Fruit fly (Drosophila melanogaster) Kc167 (cell line): Measurements from ENCODE around the gene CG14823.

Experiments used
- Myc ChIP-seq: fragments of >200 bp; optimal IDR thresholded peaks from 2 replicates; lab custom pipeline; 2017; ENCODE audit warnings: missing external identifiers
- Sin3A ChIP-seq: fragments of >200 bp; optimal IDR thresholded peaks from 2 replicates; lab custom pipeline; 2018; ENCODE audit warnings: missing external identifiers
- h ChIP-seq: fragments of >200 bp; optimal IDR thresholded peaks from 3 replicates; lab custom pipeline; 2018; ENCODE audit warnings: missing external identifiers
- insv ChIP-seq: fragments of >200 bp; optimal IDR thresholded peaks from 3 replicates; lab custom pipeline; 2018; ENCODE audit warnings: missing external identifiers
- psq ChIP-seq: fragments of >200 bp; optimal IDR thresholded peaks from 2 replicates; lab custom pipeline; 2017; ENCODE audit warnings: missing external identifiers
- ttk ChIP-seq: sonication (Bioruptor generic); optimal IDR thresholded peaks from 2 replicates; lab custom pipeline; 2017; ENCODE audit warnings: missing external identifiers

Gene CG14823

dm6 chr3L:7088687-7089086 lies 22.6 kb downstream of the CG14823 start, which contains the start of gene Cpr65Eb:
Gene Cpr65Eb (minus strand): TSS chr3L:7088787.
- no peak for TF ChIP-seq Myc (lab: Kevin White, UChicago)

- TF ChIP-seq Sin3A (no peak), Myc (lab: Kevin White, UChicago) (no peak), ttk (lab: Kevin White, UChicago) (no peak), psq (lab: Kevin White, UChicago) (no peak), h (no peak), insv (lab: Kevin White, UChicago) (no peak)
These were observed 24.6 kb downstream of the CG14823 start for dm6 chr3L:7090764-7091163.

DNA sequence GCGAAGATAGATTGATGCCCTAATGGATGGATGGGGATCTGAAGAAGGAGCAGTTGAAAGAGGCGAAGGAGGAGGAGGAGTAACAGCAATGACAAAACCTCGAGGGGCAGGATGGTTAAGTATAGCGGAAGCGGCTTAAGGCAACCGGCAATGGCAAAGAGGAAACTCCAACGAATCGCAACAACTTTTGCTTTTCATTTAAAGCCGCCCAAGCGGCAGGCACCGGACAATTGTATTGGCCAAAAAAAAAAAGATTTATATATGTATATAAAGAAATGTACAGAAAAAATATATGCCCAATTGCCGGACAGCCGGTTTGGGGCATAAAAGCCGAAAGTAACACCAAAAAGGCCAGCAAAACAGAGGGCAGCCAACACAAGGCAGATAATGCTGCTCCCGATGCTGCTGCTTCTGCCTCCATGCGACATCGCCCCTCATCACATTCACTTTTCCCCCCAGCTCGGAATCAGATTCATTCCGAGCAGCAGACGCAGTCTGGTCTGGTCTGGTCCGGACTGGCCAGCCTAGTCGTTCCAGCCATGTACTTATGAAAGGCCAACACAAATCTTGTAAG lies 25.3 kb downstream of the CG14823 start:
- TF ChIP-seq Myc (lab: Kevin White, UChicago) (no peak), psq (lab: Kevin White, UChicago) (no peak), h (no peak), Sin3A (no peak), ttk (lab: Kevin White, UChicago) (no peak)

DNA sequence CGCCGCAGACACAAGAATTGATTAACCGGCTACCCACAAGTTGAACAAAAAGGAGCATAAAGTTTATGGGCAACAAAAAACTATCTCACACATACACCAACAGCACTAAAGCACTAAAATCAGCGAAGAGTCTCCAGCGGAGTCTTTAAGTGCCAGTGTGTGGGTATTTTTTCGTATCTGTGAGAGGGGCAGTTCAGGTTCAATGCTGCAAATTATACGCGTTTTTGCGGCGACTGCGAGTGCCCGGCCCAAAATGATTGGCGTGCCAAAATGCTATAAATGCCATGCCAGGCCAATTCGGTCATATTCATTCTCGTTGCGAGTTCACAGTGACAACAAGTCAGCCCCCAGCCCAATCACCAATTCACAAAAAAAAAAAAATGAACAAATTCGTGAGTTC lies 26.8 kb downstream of the CG14823 start, which contains the start of gene Cpr65Ec:
Gene Cpr65Ec, plus strand, starts transcription at position 301 of the 400 bp plus-strand sequence.
- TF ChIP-seq ttk (lab: Kevin White, UChicago) (no peak), insv (lab: Kevin White, UChicago) (no peak), h (no peak), Sin3A (no peak), Myc (lab: Kevin White, UChicago) (no peak), psq (lab: Kevin White, UChicago) (no peak)

DNA sequence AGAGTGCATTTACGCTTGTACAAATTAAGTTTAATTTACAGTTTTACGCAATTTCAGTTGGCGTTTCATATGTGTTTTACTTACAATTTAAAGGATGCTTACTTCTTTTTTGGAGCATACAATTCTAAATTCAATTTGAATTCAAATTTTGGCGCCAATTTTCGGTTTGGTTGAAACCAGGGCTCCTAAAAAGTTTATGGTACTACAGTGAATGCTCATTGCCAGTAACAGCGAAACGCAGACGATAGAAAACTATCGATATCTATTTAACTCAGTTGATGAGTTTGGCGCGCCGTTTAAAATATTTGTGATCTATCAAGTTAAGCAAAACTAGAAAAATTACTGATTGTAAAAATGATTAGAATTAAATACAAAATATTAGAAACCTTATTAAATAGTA lies 27.9 kb downstream of the CG14823 start:
- TF ChIP-seq ttk (lab: Kevin White, UChicago) (no peak), h (no peak), Sin3A (no peak), insv (lab: Kevin White, UChicago) (no peak), Myc (lab: Kevin White, UChicago) (no peak), psq (lab: Kevin White, UChicago) (no peak)

- no peak for TF ChIP-seq ttk (lab: Kevin White, UChicago)
- no peak for TF ChIP-seq Myc (lab: Kevin White, UChicago)
- no peak for TF ChIP-seq insv (lab: Kevin White, UChicago)
- no peak for TF ChIP-seq psq (lab: Kevin White, UChicago)
- TF ChIP-seq Sin3A = no peak
- no peak for TF ChIP-seq h
These were observed 28.5 kb downstream of the CG14823 start, which contains the start of gene form3 for dm6 chr3L:7094548-7095072. Gene form3 (plus strand): TSS chr3L:7094818.

dm6 chr3L:7096530-7096929 lies 30.4 kb downstream of the CG14823 start:
- TF ChIP-seq Sin3A = no peak
- no peak for TF ChIP-seq ttk (lab: Kevin White, UChicago)
- TF ChIP-seq psq (lab: Kevin White, UChicago) = no peak
- no peak for TF ChIP-seq Myc (lab: Kevin White, UChicago)
- TF ChIP-seq h = no peak
- TF ChIP-seq insv (lab: Kevin White, UChicago) = no peak

DNA sequence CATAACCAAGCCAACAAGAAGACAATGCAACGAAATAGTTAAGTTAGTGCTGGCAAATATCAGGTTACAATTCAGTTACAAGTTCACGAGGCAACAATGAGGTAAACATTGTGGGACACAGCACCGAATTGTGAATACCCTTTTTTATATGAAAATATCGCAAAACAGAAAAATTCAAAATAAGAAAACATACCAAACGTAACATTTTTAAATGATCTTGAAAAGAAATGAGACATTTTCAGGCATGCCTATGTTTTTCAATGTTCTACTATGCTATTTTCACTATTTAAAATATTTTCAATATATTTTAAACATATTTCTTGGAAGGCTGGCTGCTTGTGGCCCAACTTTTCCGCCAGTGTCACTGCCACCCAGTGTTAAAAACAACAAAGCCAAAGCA lies 37.8 kb downstream of the CG14823 start:
- TF ChIP-seq ttk (lab: Kevin White, UChicago) = no peak
- no peak for TF ChIP-seq Sin3A
- no peak for TF ChIP-seq h
- TF ChIP-seq insv (lab: Kevin White, UChicago) = no peak
- TF ChIP-seq psq (lab: Kevin White, UChicago) = no peak

DNA sequence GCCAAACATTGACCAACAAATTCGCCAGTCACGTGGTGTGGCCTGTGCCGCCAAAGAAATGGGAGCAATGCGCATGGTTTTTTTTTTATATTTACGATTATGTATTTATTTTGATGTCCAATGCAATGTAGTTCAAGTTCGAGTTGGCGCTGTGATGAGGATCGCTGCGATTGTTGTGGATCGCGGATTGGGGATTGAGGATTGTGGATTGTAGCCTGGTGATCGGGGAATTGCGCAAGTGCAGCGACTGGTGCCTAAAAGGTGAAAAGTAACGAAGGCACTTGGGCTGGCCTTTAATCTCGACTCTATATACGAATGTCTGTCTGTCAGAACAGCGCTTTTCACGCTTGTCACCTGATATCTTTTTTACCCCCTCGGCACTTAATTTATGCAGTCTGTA lies 38.4 kb downstream of the CG14823 start:
- no peak for TF ChIP-seq Myc (lab: Kevin White, UChicago)
- TF ChIP-seq h = no peak

- TF ChIP-seq ttk (lab: Kevin White, UChicago) = no peak
- TF ChIP-seq Myc (lab: Kevin White, UChicago) = no peak
- TF ChIP-seq psq (lab: Kevin White, UChicago) = no peak
- no peak for TF ChIP-seq insv (lab: Kevin White, UChicago)
- no peak for TF ChIP-seq h
- no peak for TF ChIP-seq Sin3A
These were observed 39.6 kb downstream of the CG14823 start for dm6 chr3L:7105693-7106092.

- TF ChIP-seq psq (lab: Kevin White, UChicago) (no peak), ttk (lab: Kevin White, UChicago) (no peak), insv (lab: Kevin White, UChicago) (no peak), Sin3A (no peak), h (no peak), Myc (lab: Kevin White, UChicago) (no peak)
These were observed 46.9 kb downstream of the CG14823 start for dm6 chr3L:7113010-7113409.

- TF ChIP-seq insv (lab: Kevin White, UChicago) (no peak), Sin3A (no peak), ttk (lab: Kevin White, UChicago) (no peak), Myc (lab: Kevin White, UChicago) (no peak), h (no peak), psq (lab: Kevin White, UChicago) (no peak)
These were observed 49.8 kb downstream of the CG14823 start for dm6 chr3L:7115944-7116343.
